Fruit fly (Drosophila melanogaster) whole organism, embryonic: Measurements from ENCODE around the gene lgs.

Experiments used
- Antp ChIP-seq: fragments of 200-800 bp; sonication (Bioruptor generic); optimal IDR thresholded peaks from 3 replicates; lab custom pipeline; 2016; ENCODE audit warnings: missing biosample characterization, missing genetic modification characterization
- Awh ChIP-seq: fragments of 200-800 bp; sonication (Bioruptor generic); IDR thresholded peaks from 2 replicates; pipeline ENCODE4, ENCODE4 v1.3.6; 2022; ENCODE audit warnings: missing biosample characterization, missing genetic modification characterization
- CG11695 ChIP-seq: fragments of 200-800 bp; sonication (Bioruptor generic); IDR thresholded peaks from 3 replicates; pipeline ENCODE4 v1.3.6; 2022; ENCODE audit warnings: missing biosample characterization, missing genetic modification characterization
- CG12299 ChIP-seq: fragments of 200-800 bp; sonication (Bioruptor generic); optimal IDR thresholded peaks from 2 replicates; lab custom pipeline; 2018; ENCODE audit warnings: missing biosample characterization, mild to moderate bottlenecking, missing genetic modification characterization
- CG16779 ChIP-seq: fragments of 200-800 bp; sonication (Bioruptor generic); IDR thresholded peaks from 2 replicates; pipeline ENCODE4 v1.3.6; 2022; ENCODE audit warnings: missing biosample characterization, missing genetic modification characterization
- CG17328 ChIP-seq: fragments of 200-800 bp; sonication (Bioruptor generic); IDR thresholded peaks from 2 replicates; pipeline ENCODE4 v1.3.6; 2022; ENCODE audit warnings: missing biosample characterization, missing genetic modification characterization
- CG2199 ChIP-seq: fragments of 200-800 bp; sonication (Bioruptor generic); IDR thresholded peaks from 3 replicates; pipeline ENCODE4 v1.3.6; 2022; ENCODE audit warnings: missing biosample characterization, missing genetic modification characterization
- CG2712 ChIP-seq: fragments of 200-800 bp; optimal IDR thresholded peaks from 3 replicates; lab custom pipeline; 2019; ENCODE audit warnings: missing biosample characterization, mild to moderate bottlenecking, missing genetic modification characterization, moderate library complexity
- CG30020 ChIP-seq: fragments of 200-800 bp; optimal IDR thresholded peaks from 2 replicates; lab custom pipeline; 2019; ENCODE audit warnings: missing biosample characterization, mild to moderate bottlenecking, missing genetic modification characterization, moderate library complexity
- CG3407 ChIP-seq: fragments of 200-800 bp; sonication (Bioruptor generic); optimal IDR thresholded peaks from 2 replicates; lab custom pipeline; 2018; ENCODE audit warnings: missing biosample characterization, mild to moderate bottlenecking, missing genetic modification characterization
- CG34224 ChIP-seq: fragments of 200-800 bp; sonication (Bioruptor generic); IDR thresholded peaks from 3 replicates; pipeline ENCODE4 v1.3.6; 2022; ENCODE audit warnings: missing biosample characterization, missing genetic modification characterization; ENCODE audit not compliant: partially characterized antibody
- CG4282 ChIP-seq: fragments of 200-800 bp; sonication (Bioruptor generic); optimal IDR thresholded peaks from 2 replicates; lab custom pipeline; 2016; ENCODE audit warnings: missing biosample characterization, missing genetic modification characterization
- CG6791 ChIP-seq: fragments of 200-800 bp; sonication (Bioruptor generic); IDR thresholded peaks from 3 replicates; pipeline ENCODE4 v1.3.6; 2022; ENCODE audit warnings: missing biosample characterization, missing genetic modification characterization; ENCODE audit not compliant: partially characterized antibody
- CG8944 ChIP-seq: fragments of 200-800 bp; sonication (Bioruptor generic); optimal IDR thresholded peaks from 3 replicates; lab custom pipeline; 2016; ENCODE audit warnings: missing biosample characterization, missing genetic modification characterization
- Camta ChIP-seq: fragments of 200-800 bp; sonication (Bioruptor generic); optimal IDR thresholded peaks from 2 replicates; lab custom pipeline; 2016; ENCODE audit warnings: missing biosample characterization, missing genetic modification characterization
- D19A ChIP-seq: fragments of 200-800 bp; optimal IDR thresholded peaks from 3 replicates; lab custom pipeline; 2019; ENCODE audit warnings: missing biosample characterization, mild to moderate bottlenecking, missing genetic modification characterization, moderate library complexity
- Ets65A ChIP-seq: fragments of 200-800 bp; sonication (Bioruptor generic); peaks from one replicate; lab custom pipeline; 2016; ENCODE audit warnings: missing biosample characterization, missing genetic modification characterization
- HLHmδ ChIP-seq: fragments of 200-800 bp; sonication (Bioruptor generic); optimal IDR thresholded peaks from 2 replicates; lab custom pipeline; 2018; ENCODE audit warnings: missing biosample characterization, mild to moderate bottlenecking, missing genetic modification characterization, moderate library complexity
- Jarid2 ChIP-seq: fragments of 200-800 bp; sonication (Bioruptor generic); optimal IDR thresholded peaks from 3 replicates; lab custom pipeline; 2017; ENCODE audit warnings: mild to moderate bottlenecking, missing biosample characterization, missing genetic modification reagents, missing genetic modification characterization
- Lpt ChIP-seq: fragments of >200 bp; optimal IDR thresholded peaks from 2 replicates; lab custom pipeline; 2018; ENCODE audit warnings: missing biosample characterization, missing genetic modification characterization
- Med ChIP-seq: fragments of 200-800 bp; sonication (Bioruptor generic); peaks from one replicate; lab custom pipeline; 2016; ENCODE audit warnings: missing biosample characterization, missing genetic modification characterization, mild to moderate bottlenecking, inconsistent platforms, moderate library complexity
- NC2α ChIP-seq: fragments of 200-800 bp; sonication (Bioruptor generic); optimal IDR thresholded peaks from 2 replicates; lab custom pipeline; 2016; ENCODE audit warnings: missing biosample characterization, missing genetic modification characterization
- NK7.1 ChIP-seq: fragments of 200-800 bp; sonication (Bioruptor generic); optimal IDR thresholded peaks from 3 replicates; lab custom pipeline; 2016; ENCODE audit warnings: missing biosample characterization, missing genetic modification characterization
- Ptx1 ChIP-seq: fragments of 200-800 bp; sonication (Bioruptor generic); IDR thresholded peaks from 2 replicates; pipeline ENCODE4 v1.3.6; 2022; ENCODE audit warnings: missing biosample characterization, missing genetic modification characterization
- Sin3A ChIP-seq: fragments of >200 bp; optimal IDR thresholded peaks from 2 replicates; lab custom pipeline; 2018
- Ssrp ChIP-seq: fragments of 200-800 bp; sonication (Bioruptor generic); optimal IDR thresholded peaks from 2 replicates; lab custom pipeline; 2018; ENCODE audit warnings: missing biosample characterization, mild to moderate bottlenecking, missing genetic modification characterization, moderate library complexity
- ab ChIP-seq: fragments of 200-800 bp; sonication (Bioruptor generic); optimal IDR thresholded peaks from 2 replicates; lab custom pipeline; 2016; ENCODE audit warnings: missing biosample characterization, missing genetic modification characterization
- ash1 ChIP-seq: fragments of 200-800 bp; sonication (Bioruptor generic); optimal IDR thresholded peaks from 2 replicates; lab custom pipeline; 2018; ENCODE audit warnings: missing biosample characterization, mild to moderate bottlenecking, missing genetic modification characterization
- ci ChIP-seq: fragments of 200-800 bp; sonication (Bioruptor generic); IDR thresholded peaks from 3 replicates; pipeline ENCODE4 v1.3.6; 2022; ENCODE audit warnings: missing biosample characterization, missing genetic modification characterization
- dmrt11E ChIP-seq: fragments of 200-800 bp; sonication (Bioruptor generic); optimal IDR thresholded peaks from 3 replicates; lab custom pipeline; 2018; ENCODE audit warnings: missing biosample characterization, mild to moderate bottlenecking, missing genetic modification characterization, moderate library complexity
- ftz-f1 ChIP-seq: fragments of 200-800 bp; sonication (Bioruptor generic); optimal IDR thresholded peaks from 2 replicates; lab custom pipeline; 2016; ENCODE audit warnings: missing biosample characterization, missing genetic modification characterization
- gcm ChIP-seq: fragments of 200-800 bp; sonication (Bioruptor generic); optimal IDR thresholded peaks from 2 replicates; lab custom pipeline; 2019; ENCODE audit warnings: missing biosample characterization, mild to moderate bottlenecking, missing genetic modification characterization, moderate library complexity
- gfzf ChIP-seq: fragments of 200-800 bp; sonication (Bioruptor generic); optimal IDR thresholded peaks from 2 replicates; lab custom pipeline; 2016; ENCODE audit warnings: missing biosample characterization, mild to moderate bottlenecking, missing genetic modification characterization, moderate library complexity
- kah ChIP-seq: fragments of 200-800 bp; sonication (Bioruptor generic); optimal IDR thresholded peaks from 2 replicates; lab custom pipeline; 2018; ENCODE audit warnings: missing biosample characterization, mild to moderate bottlenecking, missing genetic modification characterization
- lola ChIP-seq, 3 experiments: fragments of >200 bp in 2 of 3; fragments of 200-800 bp in 1 of 3; sonication (Bioruptor generic) in 1 of 3; optimal IDR thresholded peaks; 2 replicates each; lab custom pipeline; 2017 to 2019; ENCODE audit warnings: missing biosample characterization in 3 of 3, missing genetic modification characterization in 3 of 3, mild to moderate bottlenecking in 1 of 3, moderate library complexity in 1 of 3
- maf-S ChIP-seq: fragments of 200-800 bp; sonication (Bioruptor generic); optimal IDR thresholded peaks from 2 replicates; lab custom pipeline; 2016; ENCODE audit warnings: missing biosample characterization, missing genetic modification characterization
- pfk ChIP-seq: fragments of 200-800 bp; sonication (Bioruptor generic); optimal IDR thresholded peaks from 2 replicates; lab custom pipeline; 2018; ENCODE audit warnings: missing biosample characterization, mild to moderate bottlenecking, missing genetic modification characterization, moderate library complexity
- pros ChIP-seq: fragments of 200-800 bp; sonication (Bioruptor generic); optimal IDR thresholded peaks from 3 replicates; lab custom pipeline; 2019; ENCODE audit warnings: missing biosample characterization, mild to moderate bottlenecking, missing genetic modification characterization, moderate library complexity
- pum ChIP-seq: fragments of 200-800 bp; sonication (Bioruptor generic); optimal IDR thresholded peaks from 2 replicates; lab custom pipeline; 2016; ENCODE audit warnings: missing biosample characterization, missing genetic modification characterization
- rib ChIP-seq: fragments of 200-800 bp; sonication (Bioruptor generic); IDR thresholded peaks from 2 replicates; pipeline ENCODE4 v1.3.6; 2022; ENCODE audit warnings: missing biosample characterization, missing genetic modification characterization
- sc ChIP-seq, 3 experiments: fragments of >200 bp in 2 of 3; fragments of 200-800 bp in 1 of 3; sonication (Bioruptor generic) in 1 of 3; optimal IDR thresholded peaks; 2 replicates in 2 of 3; 3 replicates in 1 of 3; lab custom pipeline; 2017; ENCODE audit warnings: mild to moderate bottlenecking in 1 of 3, missing biosample characterization in 1 of 3, missing genetic modification characterization in 1 of 3, missing genetic modification reagents in 1 of 3
- sqz ChIP-seq: fragments of 200-800 bp; sonication (Bioruptor generic); optimal IDR thresholded peaks from 3 replicates; lab custom pipeline; 2018; ENCODE audit warnings: missing biosample characterization, mild to moderate bottlenecking, missing genetic modification characterization
- toy ChIP-seq: fragments of 200-800 bp; sonication (Bioruptor generic); IDR thresholded peaks from 2 replicates; pipeline ENCODE4 v1.3.6; 2022; ENCODE audit warnings: missing biosample characterization, missing genetic modification characterization
- ttk ChIP-seq: fragments of 200-800 bp; sonication (Bioruptor generic); IDR thresholded peaks from 2 replicates; pipeline ENCODE4 v2.1.2; 2022; ENCODE audit warnings: missing biosample characterization, missing genetic modification characterization
- unc-4 ChIP-seq: fragments of 200-800 bp; sonication (Bioruptor generic); IDR thresholded peaks from 2 replicates; pipeline ENCODE4 v1.3.6; 2022; ENCODE audit warnings: missing biosample characterization, missing genetic modification characterization; ENCODE audit not compliant: partially characterized antibody
- z ChIP-seq: fragments of 200-800 bp; sonication (Bioruptor generic); IDR thresholded peaks from 3 replicates; pipeline ENCODE4 v1.3.6; 2022; ENCODE audit warnings: missing biosample characterization, missing genetic modification characterization
- zen2 ChIP-seq: fragments of 200-800 bp; sonication (Bioruptor generic); IDR thresholded peaks from 3 replicates; pipeline ENCODE4 v1.3.6; 2022; ENCODE audit warnings: missing biosample characterization, missing genetic modification characterization; ENCODE audit not compliant: partially characterized antibody
- zfh2 ChIP-seq: fragments of 200-800 bp; sonication (Bioruptor generic); optimal IDR thresholded peaks from 2 replicates; lab custom pipeline; 2016; ENCODE audit warnings: missing biosample characterization, missing genetic modification characterization

Gene lgs

DNA sequence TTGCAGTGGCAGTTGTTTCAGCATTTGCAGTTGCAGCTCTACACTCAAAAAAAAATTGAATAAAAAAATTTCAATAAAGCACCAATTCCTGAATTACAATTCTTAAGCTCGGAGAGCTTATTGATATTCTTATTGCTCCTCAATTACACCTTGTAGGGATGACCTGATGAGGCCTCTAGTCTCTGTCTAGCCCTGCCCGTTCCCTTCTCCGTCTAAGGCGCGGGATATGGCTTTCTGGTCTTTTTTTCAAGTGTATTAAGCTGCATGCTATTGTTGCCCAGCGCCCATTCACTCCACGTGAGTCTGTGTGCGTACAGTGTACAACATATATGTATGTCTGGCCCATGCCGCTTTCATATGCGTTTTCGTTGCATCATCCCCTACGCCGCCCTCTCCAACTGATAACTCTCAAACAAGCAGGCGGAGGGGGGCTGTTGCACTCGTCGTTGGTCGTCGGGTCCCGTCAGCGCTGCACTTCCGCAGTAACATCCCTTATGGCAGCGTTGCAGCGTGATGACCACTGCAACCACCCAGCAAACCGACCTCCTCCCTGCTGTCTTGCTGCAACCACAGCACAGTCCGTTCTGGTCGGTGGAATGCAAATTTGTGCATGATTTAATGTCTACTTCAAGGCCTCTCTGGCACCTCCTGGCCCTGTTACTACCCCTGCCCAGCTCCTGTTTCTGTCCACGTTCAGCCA lies 47.7 kb downstream of the lgs start (continued):
- TF ChIP-seq CG3407 (GFP tag; lab: Kevin White, UChicago) (peak; percentile 9), CG2199 (GFP tag; lab: Robert Waterston, UW) (0 out of 3 replicates have a peak, but pooled peaks have one; percentile 3), pros (GFP tag; lab: Kevin White, UChicago) (peak; percentile 53), Antp (GFP tag; lab: Kevin White, UChicago) (no peak), Camta (GFP tag; lab: Kevin White, UChicago) (no peak), ab (GFP tag; lab: Kevin White, UChicago) (no peak), ftz-f1 (no peak), lola (GFP tag; optimal IDR thresholded peaks at IDR 0.05; lab: Kevin White, UChicago) (peak in 1 of 3 experiments; percentile 3), sc (optimal IDR thresholded peaks at IDR 0.05; lab: Kevin White, UChicago) (no peak), sc (GFP tag; optimal IDR thresholded peaks at IDR 0.05; lab: Kevin White, UChicago) (no peak), Ets65A (peak; percentile 33), ttk (GFP tag; lab: Robert Waterston, UW) (no peak), gfzf (no peak), CG8944 (GFP tag; lab: Kevin White, UChicago) (no peak), unc-4 (GFP tag; lab: Robert Waterston, UW) (no peak), kah (no peak), CG30020 (tag; lab: Kevin White, UChicago) (no peak), Jarid2 (no peak), Ptx1 (no peak), CG6791 (GFP tag; lab: Robert Waterston, UW) (no peak), CG17328 (GFP tag; lab: Robert Waterston, UW) (no peak), Awh (GFP tag; lab: Robert Waterston, UW) (no peak), zfh2 (GFP tag; lab: Kevin White, UChicago) (no peak), Sin3A (lab: Kevin White, UChicago) (no peak), maf-S (GFP tag; lab: Kevin White, UChicago) (no peak), sqz (GFP tag; lab: Kevin White, UChicago) (no peak), CG2712 (tag; lab: Kevin White, UChicago) (peak; percentile 11), dmrt11E (tag; lab: Kevin White, UChicago) (peak; percentile 25), Med (GFP tag; lab: Kevin White, UChicago) (no peak), gcm (no peak), pum (no peak), CG4282 (GFP tag; lab: Kevin White, UChicago) (no peak), Ssrp (no peak), HLHmδ (GFP tag; lab: Kevin White, UChicago) (peak; percentile 1), D19A (no peak), pfk (GFP tag; lab: Kevin White, UChicago) (no peak), ash1 (GFP tag; lab: Kevin White, UChicago) (no peak), CG16779 (GFP tag; lab: Robert Waterston, UW) (no peak), toy (no peak), CG34224 (no peak), CG11695 (GFP tag; lab: Robert Waterston, UW) (peak; percentile 50; the same call in 1 of the 3 replicates), z (GFP tag; lab: Robert Waterston, UW) (no peak), CG12299 (tag; lab: Kevin White, UChicago) (no peak), rib (GFP tag; lab: Robert Waterston, UW) (no peak), zen2 (GFP tag; lab: Robert Waterston, UW) (no peak), Lpt (GFP tag; lab: Kevin White, UChicago) (no peak), NC2α (GFP tag; lab: Kevin White, UChicago) (no peak), ci (GFP tag; lab: Robert Waterston, UW) (no peak), NK7.1 (GFP tag; lab: Kevin White, UChicago) (no peak)
